Fruit fly (Drosophila melanogaster): Measurements from ENCODE around the gene eIF4H2.

dm6 chr3R:30765306-30766033, 39.6 kb downstream of the eIF4H2 start, which contains the start of gene zfh1:
- TF ChIP-seq CG13204 (GFP tag; optimal IDR thresholded peaks at IDR 0.05) (peak; percentile 60), CG8159 (tag; optimal IDR thresholded peaks at IDR 0.05) (no peak), Ets98B (GFP tag; IDR thresholded peaks at IDR 0.05) (peak; percentile 34; the same call in 1 of the 2 replicates), CG8301 (tag; optimal IDR thresholded peaks at IDR 0.05) (no peak), Snoo (tag; optimal IDR thresholded peaks at IDR 0.05) (no peak), EcR (GFP tag; optimal IDR thresholded peaks at IDR 0.05) (peak; percentile 75), CG32121 (GFP tag; IDR thresholded peaks at IDR 0.05) (peak; percentile 62)
